Worm (Caenorhabditis elegans) whole organism, mixed stage, embryonic: ENCODE data around the gene msp-142.

ENCODE experiments used
- cnd-1 ChIP-seq: fragments of 200-800 bp; sonication (Bioruptor generic); optimal IDR thresholded peaks from 2 replicates; lab custom pipeline; 2018; ENCODE audit warnings: mild to moderate bottlenecking, missing genetic modification characterization, missing compliant biosample characterization
- elt-1 ChIP-seq: sonication (generic microtip); optimal IDR thresholded peaks from 2 replicates; lab custom pipeline; 2017; ENCODE audit warnings: missing genetic modification characterization, mild to moderate bottlenecking, missing compliant biosample characterization, antibody characterized with exemption, moderate library complexity, borderline replicate concordance; ENCODE audit not compliant: insufficient read depth
- ham-2 ChIP-seq: fragments of 200-800 bp; sonication (Bioruptor generic); optimal IDR thresholded peaks from 2 replicates; lab custom pipeline; 2018; ENCODE audit warnings: mild to moderate bottlenecking, missing genetic modification characterization, missing compliant biosample characterization
- lsy-2 ChIP-seq: fragments of 150-350 bp; optimal IDR thresholded peaks from 2 replicates; lab custom pipeline; 2014; ENCODE audit warnings: missing biosample characterization, missing genetic modification characterization
- nhr-28 ChIP-seq: fragments of 150-350 bp; optimal IDR thresholded peaks from 2 replicates; lab custom pipeline; 2014; ENCODE audit warnings: missing biosample characterization, missing genetic modification characterization
- pha-4 ChIP-seq: fragments of 150-350 bp; optimal IDR thresholded peaks from 2 replicates; lab custom pipeline; 2018; ENCODE audit warnings: missing biosample characterization, missing genetic modification reagents, missing genetic modification characterization
- snpc-4 ChIP-seq: fragments of 150-350 bp; optimal IDR thresholded peaks from 2 replicates; lab custom pipeline; 2014; ENCODE audit warnings: missing biosample characterization, missing genetic modification characterization

DNA sequence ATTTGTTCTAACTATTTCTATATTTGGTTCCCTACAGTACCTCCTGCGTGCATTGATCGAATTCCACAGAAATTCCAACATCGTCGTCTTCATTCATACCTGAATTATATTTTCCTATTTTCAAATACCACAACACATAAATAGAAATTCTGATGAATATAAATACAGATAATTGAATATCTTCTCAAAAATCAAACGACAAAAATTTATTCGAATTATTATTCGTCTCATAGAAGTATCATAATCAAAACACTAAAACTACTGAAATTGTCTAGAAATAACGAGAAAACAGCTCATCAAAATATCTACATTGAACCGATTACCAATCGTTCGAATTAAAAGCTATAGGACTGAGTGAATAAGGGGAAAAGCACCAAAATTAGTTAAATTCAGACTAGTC, 35.4 kb downstream of the msp-142 start, which contains the start of gene gtap-1:
- no peak for TF ChIP-seq ham-2 (GFP tag; lab: Kevin White, UChicago)
- TF ChIP-seq cnd-1 = no peak
- no peak for TF ChIP-seq nhr-28 (tag; lab: Kevin White, UChicago)
- TF ChIP-seq snpc-4 (tag; lab: Kevin White, UChicago) = no peak
- TF ChIP-seq elt-1 (tag; lab: Kevin White, UChicago) = no peak
- no peak for TF ChIP-seq lsy-2
- TF ChIP-seq pha-4 = no peak
